Worm (Caenorhabditis elegans) whole organism, mixed stage, embryonic: Measurements from ENCODE around the gene F22F7.12.
"Not testable (repeated sequence)": the region's sequence is repeated elsewhere in the genome, so short reads cannot be mapped to it uniquely, and the experiment has no call there.

Source experiments
- M03D4.4 ChIP-seq: sonication (generic microtip); optimal IDR thresholded peaks from 2 replicates; lab custom pipeline; 2017; ENCODE audit warnings: mild to moderate bottlenecking, missing genetic modification characterization, missing compliant biosample characterization
- bed-3 ChIP-seq: fragments of 200-800 bp; sonication (Bioruptor generic); optimal IDR thresholded peaks from 3 replicates; lab custom pipeline; 2018; ENCODE audit warnings: mild to moderate bottlenecking, missing genetic modification characterization, moderate library complexity, missing compliant biosample characterization
- ceh-39 ChIP-seq: fragments of 150-350 bp; optimal IDR thresholded peaks from 2 replicates; lab custom pipeline; 2014; ENCODE audit warnings: missing biosample characterization, missing genetic modification characterization
- ceh-43 ChIP-seq: fragments of 200-800 bp; sonication (Bioruptor generic); optimal IDR thresholded peaks from 2 replicates; lab custom pipeline; 2018; ENCODE audit warnings: mild to moderate bottlenecking, missing genetic modification characterization, moderate library complexity, missing compliant biosample characterization
- ceh-83 ChIP-seq: fragments of 200-800 bp; sonication (Bioruptor generic); optimal IDR thresholded peaks from 2 replicates; lab custom pipeline; 2018; ENCODE audit warnings: mild to moderate bottlenecking, missing genetic modification characterization, missing compliant biosample characterization
- ces-1 ChIP-seq: fragments of 150-350 bp; optimal IDR thresholded peaks from 2 replicates; lab custom pipeline; 2014; ENCODE audit warnings: missing biosample characterization, missing genetic modification reagents, missing genetic modification characterization
- drap-1 ChIP-seq: fragments of 200-800 bp; sonication (Bioruptor generic); optimal IDR thresholded peaks from 3 replicates; lab custom pipeline; 2018; ENCODE audit warnings: mild to moderate bottlenecking, missing genetic modification characterization, missing compliant biosample characterization
- elt-3 ChIP-seq: fragments of 150-350 bp; optimal IDR thresholded peaks from 2 replicates; lab custom pipeline; 2014; ENCODE audit warnings: missing biosample characterization, missing genetic modification characterization
- flh-1 ChIP-seq: fragments of 200-800 bp; sonication (Bioruptor generic); optimal IDR thresholded peaks from 2 replicates; lab custom pipeline; 2018; ENCODE audit warnings: mild to moderate bottlenecking, missing genetic modification characterization, moderate library complexity, missing compliant biosample characterization
- hlh-1 ChIP-seq: fragments of 150-350 bp; optimal IDR thresholded peaks from 2 replicates; lab custom pipeline; 2014; ENCODE audit warnings: missing biosample characterization, missing genetic modification reagents, missing genetic modification characterization
- lin-32 ChIP-seq: fragments of 200-800 bp; sonication (Bioruptor generic); optimal IDR thresholded peaks from 2 replicates; lab custom pipeline; 2018; ENCODE audit warnings: mild to moderate bottlenecking, missing genetic modification characterization, missing compliant biosample characterization
- lsy-2 ChIP-seq: fragments of 150-350 bp; optimal IDR thresholded peaks from 2 replicates; lab custom pipeline; 2014; ENCODE audit warnings: missing biosample characterization, missing genetic modification characterization
- mab-5 ChIP-seq: fragments of 150-350 bp; optimal IDR thresholded peaks from 2 replicates; lab custom pipeline; 2014; ENCODE audit warnings: missing biosample characterization, missing genetic modification characterization
- mep-1 ChIP-seq: fragments of 150-350 bp; optimal IDR thresholded peaks from 2 replicates; lab custom pipeline; 2017; ENCODE audit warnings: missing biosample characterization, missing genetic modification reagents, missing genetic modification characterization, inconsistent platforms
- mls-2 ChIP-seq: sonication (generic microtip); optimal IDR thresholded peaks from 2 replicates; lab custom pipeline; 2016; ENCODE audit warnings: mild to moderate bottlenecking, missing genetic modification characterization, moderate library complexity, missing compliant biosample characterization
- nhr-12 ChIP-seq: fragments of 150-350 bp; optimal IDR thresholded peaks from 2 replicates; lab custom pipeline; 2014; ENCODE audit warnings: missing biosample characterization, missing genetic modification characterization
- nhr-2 ChIP-seq: fragments of 150-350 bp; optimal IDR thresholded peaks from 2 replicates; lab custom pipeline; 2014; ENCODE audit warnings: missing biosample characterization, missing genetic modification characterization
- nhr-237 ChIP-seq: fragments of 150-350 bp; optimal IDR thresholded peaks from 2 replicates; lab custom pipeline; 2014; ENCODE audit warnings: missing biosample characterization, missing genetic modification characterization
- nhr-76 ChIP-seq: sonication (generic microtip); optimal IDR thresholded peaks from 2 replicates; lab custom pipeline; 2017; ENCODE audit warnings: missing biosample characterization, missing genetic modification characterization
- pha-4 ChIP-seq: fragments of 150-350 bp; optimal IDR thresholded peaks from 2 replicates; lab custom pipeline; 2018; ENCODE audit warnings: missing biosample characterization, missing genetic modification reagents, missing genetic modification characterization
- sem-2 ChIP-seq: fragments of 200-800 bp; sonication (Bioruptor generic); optimal IDR thresholded peaks from 2 replicates; lab custom pipeline; 2018; ENCODE audit warnings: mild to moderate bottlenecking, missing genetic modification characterization, missing compliant biosample characterization
- sptf-1 ChIP-seq: sonication (generic microtip); optimal IDR thresholded peaks from 2 replicates; lab custom pipeline; 2017; ENCODE audit warnings: mild to moderate bottlenecking, missing genetic modification characterization, moderate library complexity, missing compliant biosample characterization
- tbx-8 ChIP-seq: fragments of 200-800 bp; sonication (Bioruptor generic); optimal IDR thresholded peaks from 2 replicates; lab custom pipeline; 2018; ENCODE audit warnings: mild to moderate bottlenecking, missing genetic modification characterization, moderate library complexity, missing compliant biosample characterization
- unc-120 ChIP-seq: sonication (generic microtip); optimal IDR thresholded peaks from 2 replicates; lab custom pipeline; 2017; ENCODE audit warnings: missing genetic modification characterization, missing compliant biosample characterization; ENCODE audit not compliant: poor library complexity, severe bottlenecking
- unc-39 ChIP-seq: fragments of 150-350 bp; optimal IDR thresholded peaks from 2 replicates; lab custom pipeline; 2014; ENCODE audit warnings: missing biosample characterization, missing genetic modification characterization
- unc-62 ChIP-seq: fragments of 150-350 bp; optimal IDR thresholded peaks from 2 replicates; lab custom pipeline; 2014; ENCODE audit warnings: missing biosample characterization, missing genetic modification reagents, missing genetic modification characterization
- zip-8 ChIP-seq: fragments of 150-350 bp; optimal IDR thresholded peaks from 2 replicates; lab custom pipeline; 2014; ENCODE audit warnings: missing biosample characterization, missing genetic modification characterization
- ztf-11 ChIP-seq: fragments of 150-350 bp; optimal IDR thresholded peaks from 2 replicates; lab custom pipeline; 2014; ENCODE audit warnings: missing biosample characterization, missing genetic modification characterization

Gene F22F7.12

DNA sequence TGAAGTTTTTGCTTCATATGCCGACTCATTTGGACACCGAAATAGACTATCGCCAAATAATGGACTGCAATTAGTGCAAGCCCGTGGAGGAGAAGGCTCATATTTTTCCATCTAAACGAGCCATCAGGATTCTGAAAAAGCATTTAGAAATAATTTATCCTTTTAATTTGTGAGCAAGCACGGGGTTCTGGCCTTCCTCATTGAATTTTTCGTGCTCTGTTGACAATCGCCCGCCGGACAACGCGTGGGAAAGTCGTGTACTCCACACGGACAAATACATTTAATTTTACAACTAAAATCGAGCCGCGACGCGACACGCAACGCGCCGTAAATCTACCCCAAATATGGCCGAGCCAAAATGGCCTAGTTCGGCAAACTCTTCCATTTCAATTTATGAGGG is at the start of gene F22F7.12:
Gene F22F7.12 (minus strand): TSS at position 101 of the 400 bp plus-strand sequence.
- not testable (repeated sequence) for TF ChIP-seq mab-5, pha-4, unc-120 (tag; lab: Kevin White, UChicago)
- TF ChIP-seq, all 35 proteins: peak for 0; not testable (repeated sequence) for 35

DNA sequence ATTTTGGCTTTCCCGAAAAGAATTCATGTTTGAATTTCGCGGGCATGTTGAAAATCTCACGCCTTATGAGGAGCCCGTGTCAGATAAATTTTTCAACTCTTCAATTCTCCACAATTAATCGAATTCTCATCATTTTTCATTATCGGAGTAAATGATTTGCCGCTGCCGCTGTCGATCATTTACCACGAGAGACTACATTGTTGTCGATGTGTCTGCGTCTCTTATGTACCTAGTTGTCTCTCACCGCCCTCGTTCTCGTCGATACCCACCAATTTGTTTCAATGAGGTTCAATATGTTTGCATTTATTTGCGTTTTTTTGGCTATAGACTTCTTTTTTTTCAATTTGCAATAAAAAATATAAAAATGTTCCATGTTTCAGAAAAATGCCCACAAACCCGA is 47.8 kb upstream of the F22F7.12 start, which contains the start of gene nhr-13:
Gene nhr-13 (plus strand): TSS at position 369 of the 400 bp plus-strand sequence.
- TF ChIP-seq nhr-76 (tag; lab: Kevin White, UChicago) (no peak), flh-1 (GFP tag; lab: Kevin White, UChicago) (no peak), sem-2 (GFP tag; lab: Kevin White, UChicago) (no peak), lin-32 (GFP tag; lab: Kevin White, UChicago) (no peak), nhr-2 (tag; lab: Kevin White, UChicago) (no peak), unc-120 (tag; lab: Kevin White, UChicago) (no peak)

DNA sequence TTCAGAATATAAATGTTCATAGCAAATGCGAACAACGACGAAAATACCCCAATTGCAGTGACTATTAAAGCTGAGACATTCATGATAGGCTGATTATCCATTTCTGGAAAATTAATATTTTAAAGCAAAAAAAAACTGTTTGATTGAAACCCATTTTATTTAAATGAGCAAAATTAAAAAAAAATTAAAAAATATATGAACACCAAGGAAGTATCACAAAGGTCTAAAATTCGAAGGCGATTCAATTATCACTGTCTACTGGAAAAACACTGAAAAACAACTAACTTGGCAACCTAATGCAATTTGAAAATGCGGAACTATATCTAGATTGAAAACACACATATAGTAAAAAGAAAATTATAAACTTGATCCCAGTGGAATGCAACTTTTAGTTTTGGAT is 46.8 kb upstream of the F22F7.12 start, which contains the start of gene srbc-42:
Gene srbc-42 (minus strand): TSS at position 101 of the 400 bp plus-strand sequence.
- TF ChIP-seq mls-2 (tag; lab: Kevin White, UChicago): no peak
- no peak for TF ChIP-seq ztf-11 (tag; lab: Kevin White, UChicago)
- TF ChIP-seq nhr-2 (tag; lab: Kevin White, UChicago): no peak
- TF ChIP-seq ceh-39: no peak
- TF ChIP-seq flh-1 (GFP tag; lab: Kevin White, UChicago): no peak
- no peak for TF ChIP-seq hlh-1
- TF ChIP-seq nhr-237 (tag; lab: Kevin White, UChicago): no peak
- TF ChIP-seq drap-1 (GFP tag; lab: Kevin White, UChicago): no peak
- no peak for TF ChIP-seq unc-62
- TF ChIP-seq mab-5 (tag; lab: Kevin White, UChicago): no peak
- TF ChIP-seq zip-8 (tag; lab: Kevin White, UChicago): no peak
- TF ChIP-seq ceh-83 (GFP tag; lab: Kevin White, UChicago): no peak
- TF ChIP-seq ces-1 (GFP tag; lab: Kevin White, UChicago): no peak

DNA sequence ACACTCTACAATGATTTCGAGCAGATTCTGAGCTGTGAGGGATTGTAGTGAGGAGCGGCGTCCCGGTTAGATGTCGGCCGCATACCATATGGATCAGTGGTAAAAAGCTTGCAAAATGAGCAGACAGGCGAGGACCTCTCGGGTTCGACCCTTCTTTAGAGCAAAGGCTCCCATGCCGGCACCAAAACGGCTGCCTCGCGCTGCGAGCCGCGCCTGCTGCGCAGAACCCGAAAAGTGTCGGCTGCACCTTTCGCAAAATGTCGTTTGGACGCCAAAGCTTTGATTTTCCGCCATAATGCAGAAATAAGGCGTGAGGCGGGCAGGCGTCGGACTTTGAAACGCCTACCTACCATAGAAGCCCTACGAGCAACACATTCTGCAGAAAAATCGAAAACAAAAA is 46.1 kb upstream of the F22F7.12 start:
- no peak for TF ChIP-seq mab-5 (tag; lab: Kevin White, UChicago)
- no peak for TF ChIP-seq mls-2 (tag; lab: Kevin White, UChicago)
- TF ChIP-seq sem-2 (GFP tag; lab: Kevin White, UChicago): no peak
- no peak for TF ChIP-seq nhr-76 (tag; lab: Kevin White, UChicago)
- TF ChIP-seq drap-1 (GFP tag; lab: Kevin White, UChicago): no peak
- no peak for TF ChIP-seq ceh-83 (GFP tag; lab: Kevin White, UChicago)
- no peak for TF ChIP-seq elt-3 (tag; lab: Kevin White, UChicago)
- no peak for TF ChIP-seq unc-39 (tag; lab: Kevin White, UChicago)
- TF ChIP-seq mep-1: no peak
- TF ChIP-seq hlh-1: no peak
- no peak for TF ChIP-seq unc-62
- TF ChIP-seq nhr-237 (tag; lab: Kevin White, UChicago): no peak
- TF ChIP-seq nhr-12 (tag; lab: Kevin White, UChicago): no peak
- no peak for TF ChIP-seq nhr-2 (tag; lab: Kevin White, UChicago)
- TF ChIP-seq ceh-43 (GFP tag; lab: Kevin White, UChicago): no peak
- no peak for TF ChIP-seq ceh-39

DNA sequence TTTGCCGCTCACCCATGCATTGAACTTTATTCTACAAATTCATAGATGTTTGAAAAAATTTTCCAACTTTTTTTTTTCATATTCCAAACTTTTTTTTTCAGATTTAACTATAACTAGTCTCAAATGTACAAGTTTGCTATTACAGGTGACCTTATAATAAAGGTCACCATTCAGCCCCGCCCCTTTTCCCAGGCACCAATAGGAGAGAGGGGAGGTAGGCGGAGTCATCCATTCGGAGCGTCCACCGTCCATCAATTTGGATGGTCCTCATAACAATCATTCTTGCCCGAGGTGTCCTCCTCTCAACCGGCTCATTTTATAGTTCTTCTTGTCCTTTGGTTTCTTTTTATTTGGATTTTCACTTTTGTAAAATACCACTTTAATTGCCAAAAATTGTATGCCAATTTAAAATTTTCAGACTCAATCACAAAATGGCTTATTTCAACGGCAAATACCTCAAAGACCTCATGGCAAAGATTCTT is 43.6 kb upstream of the F22F7.12 start, which contains the start of gene Y5H2B.3:
Gene Y5H2B.3 (plus strand): TSS at position 432 of the 482 bp plus-strand sequence.
- TF ChIP-seq ces-1 (GFP tag; lab: Kevin White, UChicago) (no peak), hlh-1 (no peak), sem-2 (GFP tag; lab: Kevin White, UChicago) (no peak), mls-2 (tag; lab: Kevin White, UChicago) (no peak), nhr-76 (tag; lab: Kevin White, UChicago) (no peak), ceh-39 (no peak), unc-39 (tag; lab: Kevin White, UChicago) (no peak), nhr-237 (tag; lab: Kevin White, UChicago) (no peak), M03D4.4 (tag; lab: Kevin White, UChicago) (no peak), tbx-8 (GFP tag; lab: Kevin White, UChicago) (no peak), lsy-2 (tag; lab: Kevin White, UChicago) (no peak), drap-1 (GFP tag; lab: Kevin White, UChicago) (no peak), sptf-1 (tag; lab: Kevin White, UChicago) (no peak), elt-3 (tag; lab: Kevin White, UChicago) (no peak), bed-3 (GFP tag; lab: Kevin White, UChicago) (no peak), unc-120 (tag; lab: Kevin White, UChicago) (no peak), nhr-12 (tag; lab: Kevin White, UChicago) (no peak), ztf-11 (tag; lab: Kevin White, UChicago) (no peak), lin-32 (GFP tag; lab: Kevin White, UChicago) (no peak)
